Fruit fly (Drosophila melanogaster): ENCODE data around the gene CG6136.

Gene CG6136

dm6 chr3R:15328083-15328779 lies 43.8 kb downstream of the CG6136 start, which contains the start of the genes CG6236 and ea:
CG6236 (minus strand) TSS chr3R:15328269.
ea (plus strand) TSS chr3R:15328729.
- no peak for TF ChIP-seq GATAd (GFP tag; optimal IDR thresholded peaks at IDR 0.05)
- TF ChIP-seq h (GFP tag; optimal IDR thresholded peaks at IDR 0.05), result no peak
- no peak for TF ChIP-seq fru (GFP tag; optimal IDR thresholded peaks at IDR 0.05)
- no peak for TF ChIP-seq Hr78 (GFP tag; optimal IDR thresholded peaks at IDR 0.05)
- no peak for TF ChIP-seq dsf (GFP tag; optimal IDR thresholded peaks at IDR 0.05; ENCODE audit: borderline replicate concordance)
- no peak for TF ChIP-seq sage (GFP tag; optimal IDR thresholded peaks at IDR 0.05)
- TF ChIP-seq Rel (GFP tag; optimal IDR thresholded peaks at IDR 0.05), result no peak
- no peak for TF ChIP-seq Rel (tag; optimal IDR thresholded peaks at IDR 0.05)
- no peak for TF ChIP-seq HLH106 (tag; optimal IDR thresholded peaks at IDR 0.05)
- peak; percentile 66 for TF ChIP-seq Myc (optimal IDR thresholded peaks at IDR 0.05)

- TF ChIP-seq dmrt93B (GFP tag; optimal IDR thresholded peaks at IDR 0.05) (no peak), Rel (GFP tag; optimal IDR thresholded peaks at IDR 0.05) (no peak), Rel (tag; optimal IDR thresholded peaks at IDR 0.05) (peak; percentile 14)
Observed at dm6 chr3R:15320747-15321085, 51.3 kb downstream of the CG6136 start, which contains the start of gene ear. ear (plus strand) TSS chr3R:15320756.
